Worm (Caenorhabditis elegans) whole organism, mixed stage, embryonic: ENCODE results near the gene F55C12.2.
"Not testable (repeated sequence)": the region's sequence is repeated elsewhere in the genome, so short reads cannot be mapped to it uniquely, and the experiment has no call there.

Source experiments
- bed-3 ChIP-seq: fragments of 200-800 bp; sonication (Bioruptor generic); optimal IDR thresholded peaks from 3 replicates; lab custom pipeline; 2018; ENCODE audit warnings: mild to moderate bottlenecking, missing genetic modification characterization, moderate library complexity, missing compliant biosample characterization
- blmp-1 ChIP-seq: fragments of 150-350 bp; optimal IDR thresholded peaks from 2 replicates; lab custom pipeline; 2014; ENCODE audit warnings: missing biosample characterization, missing genetic modification characterization
- ceh-39 ChIP-seq: fragments of 150-350 bp; optimal IDR thresholded peaks from 2 replicates; lab custom pipeline; 2014; ENCODE audit warnings: missing biosample characterization, missing genetic modification characterization
- ceh-43 ChIP-seq: fragments of 200-800 bp; sonication (Bioruptor generic); optimal IDR thresholded peaks from 2 replicates; lab custom pipeline; 2018; ENCODE audit warnings: mild to moderate bottlenecking, missing genetic modification characterization, moderate library complexity, missing compliant biosample characterization
- ceh-83 ChIP-seq: fragments of 200-800 bp; sonication (Bioruptor generic); optimal IDR thresholded peaks from 2 replicates; lab custom pipeline; 2018; ENCODE audit warnings: mild to moderate bottlenecking, missing genetic modification characterization, missing compliant biosample characterization
- ces-1 ChIP-seq: fragments of 150-350 bp; optimal IDR thresholded peaks from 2 replicates; lab custom pipeline; 2014; ENCODE audit warnings: missing biosample characterization, missing genetic modification reagents, missing genetic modification characterization
- cnd-1 ChIP-seq: fragments of 200-800 bp; sonication (Bioruptor generic); optimal IDR thresholded peaks from 2 replicates; lab custom pipeline; 2018; ENCODE audit warnings: mild to moderate bottlenecking, missing genetic modification characterization, missing compliant biosample characterization
- drap-1 ChIP-seq: fragments of 200-800 bp; sonication (Bioruptor generic); optimal IDR thresholded peaks from 3 replicates; lab custom pipeline; 2018; ENCODE audit warnings: mild to moderate bottlenecking, missing genetic modification characterization, missing compliant biosample characterization
- flh-1 ChIP-seq: fragments of 200-800 bp; sonication (Bioruptor generic); optimal IDR thresholded peaks from 2 replicates; lab custom pipeline; 2018; ENCODE audit warnings: mild to moderate bottlenecking, missing genetic modification characterization, moderate library complexity, missing compliant biosample characterization
- ham-2 ChIP-seq: fragments of 200-800 bp; sonication (Bioruptor generic); optimal IDR thresholded peaks from 2 replicates; lab custom pipeline; 2018; ENCODE audit warnings: mild to moderate bottlenecking, missing genetic modification characterization, missing compliant biosample characterization
- hlh-1 ChIP-seq: fragments of 150-350 bp; optimal IDR thresholded peaks from 2 replicates; lab custom pipeline; 2014; ENCODE audit warnings: missing biosample characterization, missing genetic modification reagents, missing genetic modification characterization
- lin-13 ChIP-seq: fragments of 150-350 bp; optimal IDR thresholded peaks from 2 replicates; lab custom pipeline; 2014; ENCODE audit warnings: missing biosample characterization, missing genetic modification characterization
- lin-32 ChIP-seq: fragments of 200-800 bp; sonication (Bioruptor generic); optimal IDR thresholded peaks from 2 replicates; lab custom pipeline; 2018; ENCODE audit warnings: mild to moderate bottlenecking, missing genetic modification characterization, missing compliant biosample characterization
- lsy-2 ChIP-seq: fragments of 150-350 bp; optimal IDR thresholded peaks from 2 replicates; lab custom pipeline; 2014; ENCODE audit warnings: missing biosample characterization, missing genetic modification characterization
- mab-5 ChIP-seq: fragments of 150-350 bp; optimal IDR thresholded peaks from 2 replicates; lab custom pipeline; 2014; ENCODE audit warnings: missing biosample characterization, missing genetic modification characterization
- mep-1 ChIP-seq: fragments of 150-350 bp; optimal IDR thresholded peaks from 2 replicates; lab custom pipeline; 2017; ENCODE audit warnings: missing biosample characterization, missing genetic modification reagents, missing genetic modification characterization, inconsistent platforms
- mls-2 ChIP-seq: sonication (generic microtip); optimal IDR thresholded peaks from 2 replicates; lab custom pipeline; 2016; ENCODE audit warnings: mild to moderate bottlenecking, missing genetic modification characterization, moderate library complexity, missing compliant biosample characterization
- nhr-12 ChIP-seq: fragments of 150-350 bp; optimal IDR thresholded peaks from 2 replicates; lab custom pipeline; 2014; ENCODE audit warnings: missing biosample characterization, missing genetic modification characterization
- nhr-2 ChIP-seq: fragments of 150-350 bp; optimal IDR thresholded peaks from 2 replicates; lab custom pipeline; 2014; ENCODE audit warnings: missing biosample characterization, missing genetic modification characterization
- nhr-237 ChIP-seq: fragments of 150-350 bp; optimal IDR thresholded peaks from 2 replicates; lab custom pipeline; 2014; ENCODE audit warnings: missing biosample characterization, missing genetic modification characterization
- nhr-28 ChIP-seq: fragments of 150-350 bp; optimal IDR thresholded peaks from 2 replicates; lab custom pipeline; 2014; ENCODE audit warnings: missing biosample characterization, missing genetic modification characterization
- nhr-76 ChIP-seq: sonication (generic microtip); optimal IDR thresholded peaks from 2 replicates; lab custom pipeline; 2017; ENCODE audit warnings: missing biosample characterization, missing genetic modification characterization
- pha-4 ChIP-seq: fragments of 150-350 bp; optimal IDR thresholded peaks from 2 replicates; lab custom pipeline; 2018; ENCODE audit warnings: missing biosample characterization, missing genetic modification reagents, missing genetic modification characterization
- sem-2 ChIP-seq: fragments of 200-800 bp; sonication (Bioruptor generic); optimal IDR thresholded peaks from 2 replicates; lab custom pipeline; 2018; ENCODE audit warnings: mild to moderate bottlenecking, missing genetic modification characterization, missing compliant biosample characterization
- snpc-4 ChIP-seq: fragments of 150-350 bp; optimal IDR thresholded peaks from 2 replicates; lab custom pipeline; 2014; ENCODE audit warnings: missing biosample characterization, missing genetic modification characterization
- sptf-1 ChIP-seq: sonication (generic microtip); optimal IDR thresholded peaks from 2 replicates; lab custom pipeline; 2017; ENCODE audit warnings: mild to moderate bottlenecking, missing genetic modification characterization, moderate library complexity, missing compliant biosample characterization
- tbx-8 ChIP-seq: fragments of 200-800 bp; sonication (Bioruptor generic); optimal IDR thresholded peaks from 2 replicates; lab custom pipeline; 2018; ENCODE audit warnings: mild to moderate bottlenecking, missing genetic modification characterization, moderate library complexity, missing compliant biosample characterization
- unc-120 ChIP-seq: sonication (generic microtip); optimal IDR thresholded peaks from 2 replicates; lab custom pipeline; 2017; ENCODE audit warnings: missing genetic modification characterization, missing compliant biosample characterization; ENCODE audit not compliant: poor library complexity, severe bottlenecking
- unc-62 ChIP-seq: fragments of 150-350 bp; optimal IDR thresholded peaks from 2 replicates; lab custom pipeline; 2014; ENCODE audit warnings: missing biosample characterization, missing genetic modification reagents, missing genetic modification characterization
- zip-8 ChIP-seq: fragments of 150-350 bp; optimal IDR thresholded peaks from 2 replicates; lab custom pipeline; 2014; ENCODE audit warnings: missing biosample characterization, missing genetic modification characterization
- ztf-11 ChIP-seq: fragments of 150-350 bp; optimal IDR thresholded peaks from 2 replicates; lab custom pipeline; 2014; ENCODE audit warnings: missing biosample characterization, missing genetic modification characterization

F55C12.2 gene

ce11 chrII:5876511-5876910 lies at the start of gene F55C12.2:
Gene F55C12.2 (plus strand): TSS chrII:5876811.
- TF ChIP-seq mab-5 (tag; lab: Kevin White, UChicago); drap-1; blmp-1 (tag; lab: Kevin White, UChicago): not testable (repeated sequence)

ce11 chrII:5827364-5827763 lies 49.2 kb upstream of the F55C12.2 start, which contains the start of gene tbc-2:
Gene tbc-2 (minus strand): TSS chrII:5827443.
- TF ChIP-seq cnd-1 (tag; lab: Kevin White, UChicago) (no peak), lin-13 (tag; lab: Kevin White, UChicago) (no peak), mep-1 (no peak), lsy-2 (tag; lab: Kevin White, UChicago) (no peak), mab-5 (tag; lab: Kevin White, UChicago) (no peak), mls-2 (tag; lab: Kevin White, UChicago) (no peak), nhr-76 (tag; lab: Kevin White, UChicago) (no peak), nhr-28 (no peak), hlh-1 (tag; lab: Kevin White, UChicago) (no peak), drap-1 (no peak), flh-1 (GFP tag; lab: Kevin White, UChicago) (no peak), sem-2 (GFP tag; lab: Kevin White, UChicago) (no peak), blmp-1 (tag; lab: Kevin White, UChicago) (no peak), sptf-1 (tag; lab: Kevin White, UChicago) (no peak), ztf-11 (tag; lab: Kevin White, UChicago) (no peak), nhr-237 (tag; lab: Kevin White, UChicago) (no peak), tbx-8 (GFP tag; lab: Kevin White, UChicago) (no peak), nhr-2 (tag; lab: Kevin White, UChicago) (no peak), ces-1 (GFP tag; lab: Kevin White, UChicago) (no peak), snpc-4 (tag; lab: Kevin White, UChicago) (no peak)

ce11 chrII:5828486-5828885 lies 48.1 kb upstream of the F55C12.2 start, which contains the start of gene ZK1248.11:
Gene ZK1248.11 (minus strand): TSS chrII:5828586.
- no peak for TF ChIP-seq blmp-1 (tag; lab: Kevin White, UChicago)
- no peak for TF ChIP-seq ceh-39 (tag; lab: Kevin White, UChicago)

ce11 chrII:5829940-5830424 lies 46.6 kb upstream of the F55C12.2 start, which contains the start of gene col-74:
Gene col-74 (plus strand): TSS chrII:5830374.
- no peak for TF ChIP-seq lin-13 (tag; lab: Kevin White, UChicago)
- no peak for TF ChIP-seq mep-1
- no peak for TF ChIP-seq bed-3 (GFP tag; lab: Kevin White, UChicago)
- no peak for TF ChIP-seq unc-62 (GFP tag; lab: Kevin White, UChicago)
- no peak for TF ChIP-seq nhr-2 (tag; lab: Kevin White, UChicago)
- TF ChIP-seq pha-4 (tag; lab: Kevin White, UChicago), result no peak
- TF ChIP-seq unc-120 (tag; lab: Kevin White, UChicago), result no peak
- no peak for TF ChIP-seq drap-1
- no peak for TF ChIP-seq ceh-43
- TF ChIP-seq ceh-83 (GFP tag; lab: Kevin White, UChicago), result no peak
- TF ChIP-seq nhr-28, result no peak
- no peak for TF ChIP-seq lin-32 (GFP tag; lab: Kevin White, UChicago)
- no peak for TF ChIP-seq ham-2 (GFP tag; lab: Kevin White, UChicago)
- no peak for TF ChIP-seq nhr-237 (tag; lab: Kevin White, UChicago)
- no peak for TF ChIP-seq zip-8 (tag; lab: Kevin White, UChicago)
- TF ChIP-seq mab-5 (tag; lab: Kevin White, UChicago), result no peak
- no peak for TF ChIP-seq nhr-12 (tag; lab: Kevin White, UChicago)
- no peak for TF ChIP-seq cnd-1 (tag; lab: Kevin White, UChicago)

- no peak for TF ChIP-seq nhr-2 (tag; lab: Kevin White, UChicago)
- TF ChIP-seq ham-2 (GFP tag; lab: Kevin White, UChicago), result no peak
- no peak for TF ChIP-seq ceh-39 (tag; lab: Kevin White, UChicago)
- TF ChIP-seq flh-1 (GFP tag; lab: Kevin White, UChicago), result no peak
- TF ChIP-seq snpc-4 (tag; lab: Kevin White, UChicago), result no peak
- TF ChIP-seq ces-1 (GFP tag; lab: Kevin White, UChicago), result no peak
- TF ChIP-seq mls-2 (tag; lab: Kevin White, UChicago), result no peak
Observed at ce11 chrII:5831373-5831772, 45.2 kb upstream of the F55C12.2 start.
